Fruit fly (Drosophila melanogaster): ENCODE data around the gene ras.
A peak's percentile ranks its signal among the peaks of the same experiment; 100 is the strongest.

Gene ras

DNA sequence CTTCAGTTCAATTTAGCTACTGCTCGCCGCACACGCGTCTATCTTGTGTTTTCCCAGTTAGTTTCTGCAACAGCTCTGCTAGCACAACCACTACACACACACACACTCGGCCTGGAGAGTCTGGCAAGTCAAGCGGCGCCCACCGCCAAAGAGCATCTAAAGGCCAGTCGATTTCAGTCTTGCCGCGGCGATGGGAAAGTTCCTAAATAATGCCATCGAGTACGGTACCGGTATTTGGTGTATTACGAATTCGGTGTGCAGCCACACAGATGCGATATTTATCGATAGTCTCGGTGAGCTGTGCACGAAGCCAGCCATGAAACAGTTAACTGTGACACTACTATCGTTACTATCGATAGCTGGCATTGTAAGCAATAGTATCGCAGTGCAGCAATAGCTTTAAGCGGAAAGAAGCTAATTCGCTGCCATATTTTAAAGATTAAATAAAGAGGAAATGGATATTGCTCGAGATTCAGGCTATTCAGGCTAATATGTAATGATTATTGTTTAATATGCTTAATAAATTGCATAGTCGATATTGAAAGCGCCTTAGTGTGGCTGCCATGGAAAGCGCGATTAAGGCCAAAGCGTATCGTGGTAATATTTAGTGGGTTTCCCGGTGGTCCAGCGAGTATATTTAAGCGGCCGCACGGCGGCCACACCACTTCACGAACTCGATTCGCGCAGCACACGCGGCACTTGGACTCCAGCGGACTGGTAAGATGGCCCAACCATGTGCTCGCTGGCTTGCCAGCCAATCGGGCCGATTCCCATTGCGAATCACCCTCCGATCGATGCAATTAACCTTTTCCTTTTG, 679 bp downstream of the ras start, which contains the start of gene stx (continued):
- no peak for TF ChIP-seq GATAe (GFP tag; conservative IDR thresholded peaks at IDR 0.05)
- 0 out of 2 replicates have a peak, but pooled peaks have one; percentile 30 for TF ChIP-seq CG10321 (GFP tag; IDR thresholded peaks at IDR 0.05)
- peak; percentile 22 for TF ChIP-seq CG12155 (GFP tag; optimal IDR thresholded peaks at IDR 0.05)
- TF ChIP-seq Dip3 (GFP tag; optimal IDR thresholded peaks at IDR 0.05), result no peak
- TF ChIP-seq crol (GFP tag; IDR thresholded peaks at IDR 0.05), result no peak
- TF ChIP-seq Opbp (GFP tag; IDR thresholded peaks at IDR 0.05; ENCODE audit: partially characterized antibody), result peak; percentile 96
- TF ChIP-seq CG17385 (GFP tag; optimal IDR thresholded peaks at IDR 0.05), result peak; percentile 47
- TF ChIP-seq fru (optimal IDR thresholded peaks at IDR 0.05), result no peak
- TF ChIP-seq mld (GFP tag; IDR thresholded peaks at IDR 0.05; ENCODE audit: partially characterized antibody), result peak; percentile 95
- TF ChIP-seq pita (GFP tag; optimal IDR thresholded peaks at IDR 0.05), result no peak
- peak; percentile 56; the same call in 1 of the 3 replicates for TF ChIP-seq ken (GFP tag; IDR thresholded peaks at IDR 0.05)
- TF ChIP-seq CG10209 (GFP tag; optimal IDR thresholded peaks at IDR 0.05), result peak; percentile 17
- TF ChIP-seq CG9727 (GFP tag; optimal IDR thresholded peaks at IDR 0.05), result no peak
- no peak for TF ChIP-seq CG9215 (GFP tag; IDR thresholded peaks at IDR 0.05)
- no peak for TF ChIP-seq Hmx (GFP tag; optimal IDR thresholded peaks at IDR 0.05)
- TF ChIP-seq pan (optimal IDR thresholded peaks at IDR 0.05), result no peak
- TF ChIP-seq pan (GFP tag; optimal IDR thresholded peaks at IDR 0.05 in 1 of 2, IDR thresholded peaks at IDR 0.05 in 1 of 2), result peak in 1 of 2 experiments; percentile 44
- 0 out of 2 replicates have a peak, but pooled peaks have one; percentile 33 for TF ChIP-seq CG11696 (GFP tag; IDR thresholded peaks at IDR 0.05)
- TF ChIP-seq CG15011 (GFP tag; optimal IDR thresholded peaks at IDR 0.05), result no peak
- no peak for TF ChIP-seq CG12744 (GFP tag; optimal IDR thresholded peaks at IDR 0.05)
- peak; percentile 97 for TF ChIP-seq gfzf (GFP tag; optimal IDR thresholded peaks at IDR 0.05)
- TF ChIP-seq CG2116 (GFP tag; optimal IDR thresholded peaks at IDR 0.05), result peak; percentile 84
- TF ChIP-seq CG17361 (GFP tag; IDR thresholded peaks at IDR 0.05), result peak; percentile 57; the same call in 2 of the 3 replicates
- peak; percentile 8; the same call in 1 of the 2 replicates for TF ChIP-seq Taf1 (GFP tag; IDR thresholded peaks at IDR 0.05)
- peak; percentile 75 for TF ChIP-seq Lhr (GFP tag; optimal IDR thresholded peaks at IDR 0.05)
- TF ChIP-seq fd64A (GFP tag; optimal IDR thresholded peaks at IDR 0.05), result peak; percentile 47
- TF ChIP-seq tio (GFP tag; optimal IDR thresholded peaks at IDR 0.05), result no peak
- no peak for TF ChIP-seq h (optimal IDR thresholded peaks at IDR 0.05)
- TF ChIP-seq Ssrp (tag; optimal IDR thresholded peaks at IDR 0.05), result peak; percentile 21
- no peak for TF ChIP-seq tup (GFP tag; optimal IDR thresholded peaks at IDR 0.05)
- no peak for TF ChIP-seq lov (optimal IDR thresholded peaks at IDR 0.05)
- TF ChIP-seq lov (GFP tag; IDR thresholded peaks at IDR 0.05), result 0 out of 3 replicates have a peak, but pooled peaks have one; percentile 52
- TF ChIP-seq CG5245 (GFP tag; optimal IDR thresholded peaks at IDR 0.05), result no peak
- peak; percentile 94 for TF ChIP-seq Doc3 (GFP tag; IDR thresholded peaks at IDR 0.05; ENCODE audit: partially characterized antibody)
- TF ChIP-seq CG2120 (GFP tag; optimal IDR thresholded peaks at IDR 0.05), result peak; percentile 3
- TF ChIP-seq az2 (GFP tag; optimal IDR thresholded peaks at IDR 0.05), result no peak
- TF ChIP-seq tin (GFP tag; optimal IDR thresholded peaks at IDR 0.05), result no peak
- TF ChIP-seq CG18764 (GFP tag; optimal IDR thresholded peaks at IDR 0.05), result no peak
- peak; percentile 57; the same call in 1 of the 2 replicates for TF ChIP-seq ranshi (GFP tag; IDR thresholded peaks at IDR 0.05)
- no peak for TF ChIP-seq CG1832 (GFP tag; optimal IDR thresholded peaks at IDR 0.05)
- TF ChIP-seq pnt (GFP tag; optimal IDR thresholded peaks at IDR 0.05), result no peak
- TF ChIP-seq CG31388 (GFP tag; optimal IDR thresholded peaks at IDR 0.05), result no peak
- peak; percentile 98 for TF ChIP-seq sna (GFP tag; IDR thresholded peaks at IDR 0.05; ENCODE audit: partially characterized antibody)
- peak; percentile 16 for TF ChIP-seq CG15269 (tag; optimal IDR thresholded peaks at IDR 0.05)
- TF ChIP-seq CG6272 (GFP tag; IDR thresholded peaks at IDR 0.05), result no peak
- TF ChIP-seq Fer2 (tag; optimal IDR thresholded peaks at IDR 0.05), result no peak
- no peak for TF ChIP-seq ind (GFP tag; optimal IDR thresholded peaks at IDR 0.05)
- TF ChIP-seq Tbp (GFP tag; optimal IDR thresholded peaks at IDR 0.05), result peak; percentile 38
- no peak for TF ChIP-seq wor (GFP tag; IDR thresholded peaks at IDR 0.05)
- TF ChIP-seq CG1024 (GFP tag; IDR thresholded peaks at IDR 0.05), result no peak; the same call in 1 of the 2 replicates

Measured in whole organism, embryonic.